Fruit fly (Drosophila melanogaster) ovary, adult (tissue): ENCODE measurements around the gene tex.

Source experiments
- CG17801 ChIP-seq: fragments of 200-800 bp; optimal IDR thresholded peaks from 2 replicates; lab custom pipeline; 2019; ENCODE audit warnings: missing biosample characterization, mild to moderate bottlenecking, missing genetic modification characterization, moderate library complexity; ENCODE audit not compliant: partially characterized antibody

tex gene

DNA sequence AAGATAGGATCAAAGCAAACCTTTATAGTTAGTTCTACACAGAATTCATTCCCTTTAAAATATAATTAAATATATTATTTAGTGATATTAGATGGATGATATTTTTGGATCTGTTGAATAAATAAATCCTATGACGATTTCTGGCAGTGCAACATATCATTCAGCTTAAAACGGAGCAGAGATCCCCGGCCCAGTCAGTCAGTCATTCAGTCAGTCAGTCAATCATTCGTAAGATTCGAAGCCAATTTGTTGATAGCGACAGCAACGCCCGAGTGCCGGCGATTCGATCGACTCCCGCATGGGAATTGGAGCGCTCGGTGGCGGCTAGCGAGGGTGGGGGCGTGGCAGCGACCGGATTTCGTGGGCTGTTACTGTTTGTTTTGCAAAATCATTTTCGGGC is 28.5 kb downstream of the tex start:
- no peak for TF ChIP-seq CG17801

DNA sequence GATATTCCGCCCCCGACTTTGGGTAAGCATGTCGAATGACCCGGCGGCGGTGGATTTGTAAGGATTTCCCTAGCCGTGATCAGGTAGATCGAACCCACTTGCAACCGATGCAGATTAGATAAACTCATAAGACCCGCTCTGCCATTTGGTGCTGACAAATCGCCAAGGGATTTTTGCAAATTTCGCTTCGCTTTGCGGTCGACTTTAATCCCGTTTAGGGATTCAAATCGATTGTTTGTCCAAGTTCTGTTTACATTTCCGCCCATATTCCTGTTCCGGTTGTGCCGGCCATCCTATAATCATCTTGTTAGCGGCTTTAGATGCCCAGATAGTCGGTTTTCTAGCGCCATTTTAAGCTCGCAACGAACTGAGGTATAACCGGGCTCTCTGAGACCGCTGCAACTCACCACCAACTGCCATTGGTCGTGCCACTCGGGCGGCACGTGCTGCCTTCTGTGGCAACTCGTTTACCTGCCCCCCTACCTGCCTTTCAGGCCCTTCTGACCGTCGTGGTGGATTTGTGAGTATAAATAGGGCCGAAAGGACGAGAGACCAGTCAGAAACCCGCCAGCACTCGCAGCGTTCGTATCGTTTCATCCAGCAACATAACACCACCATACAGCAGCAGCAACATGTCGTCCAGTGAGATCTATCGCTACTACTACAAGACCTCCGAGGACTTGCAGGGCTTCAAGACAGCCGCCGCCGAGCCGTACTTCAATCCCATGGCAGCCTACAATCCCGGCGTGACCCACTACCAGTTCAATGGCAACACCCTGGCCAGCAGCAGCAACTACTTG is 30.8 kb downstream of the tex start, which contains the start of gene ato:
ato (plus strand) TSS at position 559 of the 800 bp plus-strand sequence.
- no peak for TF ChIP-seq CG17801

dm6 chr3R:8275031-8275430 is 33.4 kb downstream of the tex start:
- no peak for TF ChIP-seq CG17801

DNA sequence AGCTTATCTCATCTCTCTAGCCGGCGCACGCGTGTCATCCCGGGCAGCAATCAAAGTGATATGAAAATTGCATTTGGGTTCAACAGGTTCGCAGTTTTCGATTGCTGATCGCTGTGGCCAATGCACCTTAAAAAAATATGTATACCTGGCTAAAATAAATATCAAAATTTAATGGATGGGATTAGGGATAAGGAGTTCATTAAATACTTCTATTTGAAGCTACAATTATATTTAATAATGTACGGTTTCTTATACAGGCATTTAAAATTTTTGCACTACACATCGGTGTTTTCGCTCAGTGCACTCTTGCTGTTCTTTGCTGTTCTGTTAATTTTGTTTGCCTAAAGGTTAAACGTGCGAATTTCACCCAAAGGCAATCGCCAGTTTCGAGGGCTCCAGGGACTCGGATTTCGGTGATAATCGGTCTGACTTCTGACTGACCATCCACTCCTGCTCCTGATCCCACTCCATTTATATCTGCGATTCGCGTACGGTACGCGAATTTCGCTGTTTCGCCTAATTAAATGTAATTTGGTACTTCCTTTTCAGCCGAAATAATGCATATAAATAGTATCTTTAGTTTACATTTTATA is 35.8 kb downstream of the tex start:
- no peak for TF ChIP-seq CG17801

DNA sequence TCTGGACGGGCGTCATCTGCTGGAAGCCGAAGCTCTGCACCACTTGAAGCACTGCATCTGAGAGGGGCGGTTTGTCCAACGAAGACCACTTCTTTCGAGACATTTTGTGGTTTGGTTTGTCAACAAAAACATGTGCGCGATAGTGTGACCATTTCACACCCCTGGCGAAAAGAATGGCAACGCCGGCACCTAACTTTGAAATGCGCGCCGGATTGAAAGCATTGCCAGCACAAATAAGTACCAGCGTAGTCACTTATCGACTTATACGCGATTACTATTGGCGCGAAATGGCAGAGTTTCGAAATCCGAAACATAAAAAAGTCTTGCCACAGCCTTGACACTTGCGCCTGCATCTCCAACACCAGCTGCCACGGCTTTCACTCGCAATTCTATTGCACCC is 38.7 kb downstream of the tex start, which contains the start of gene CG9630:
CG9630 (minus strand) TSS at position 157 of the 400 bp plus-strand sequence.
- TF ChIP-seq CG17801, result peak; percentile 2

DNA sequence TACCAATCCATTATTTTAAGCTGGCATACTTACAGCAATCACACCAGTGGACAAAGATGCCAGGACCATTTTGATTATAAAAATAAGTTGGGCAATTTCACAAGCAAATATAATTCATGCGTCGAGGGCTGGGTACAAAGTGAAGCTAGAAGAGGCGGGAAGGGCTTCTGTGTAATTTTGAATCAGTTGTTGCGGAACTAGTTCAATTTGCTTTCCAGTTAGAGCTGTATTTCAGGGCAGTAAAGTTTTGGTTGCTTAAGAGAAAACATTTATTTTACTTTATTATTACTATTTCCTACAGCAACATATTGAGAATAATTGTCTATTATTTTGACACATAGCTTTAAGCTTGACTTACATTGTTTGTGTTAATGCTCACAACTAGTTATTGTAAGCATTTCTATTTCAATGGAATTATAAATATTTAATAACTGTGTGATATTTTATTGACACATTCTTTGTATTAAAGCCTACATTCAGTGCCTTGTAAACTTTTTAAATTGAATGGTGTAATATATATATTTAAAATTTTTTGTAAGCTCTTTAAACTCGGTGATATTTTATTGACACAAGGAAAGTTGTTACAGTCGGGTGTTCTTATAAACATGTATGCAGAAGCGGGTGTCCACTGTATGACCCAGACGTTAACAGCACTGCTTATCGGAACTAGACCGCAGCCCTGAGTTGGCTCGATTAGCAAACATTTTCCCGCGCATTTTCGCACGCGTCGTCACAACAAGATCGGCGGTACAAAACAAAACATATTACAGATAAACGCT is 44.0 kb downstream of the tex start, which contains the start of the genes RPA1 and Mcm2:
RPA1 (minus strand) TSS at position 150 of the 779 bp plus-strand sequence.
Mcm2 (plus strand) TSS at position 669 of the 779 bp plus-strand sequence.
- peak; percentile 73 for TF ChIP-seq CG17801

DNA sequence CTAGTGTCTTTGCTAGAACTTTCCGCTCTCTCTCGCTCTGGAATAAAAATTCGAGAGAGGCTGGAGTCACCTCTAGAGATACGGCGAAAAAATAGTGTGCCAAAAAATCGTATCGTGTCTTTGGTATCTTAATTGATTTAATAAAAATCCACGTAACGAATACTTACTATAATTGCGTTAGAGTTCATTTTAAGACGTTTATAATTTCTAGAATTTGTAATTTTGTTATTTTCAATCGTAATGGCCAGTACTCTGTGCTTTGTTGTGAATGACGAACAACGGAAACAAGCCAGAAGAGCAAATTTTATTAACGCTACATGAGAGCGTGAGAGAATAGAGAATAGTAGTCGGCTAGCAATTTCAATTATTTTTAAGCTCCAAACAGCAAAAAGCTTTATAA is 46.8 kb downstream of the tex start:
- peak; percentile 9 for TF ChIP-seq CG17801
